Fruit fly (Drosophila melanogaster) whole organism, embryonic: ENCODE measurements around the gene Exo70.

Experiments
- Atf6 ChIP-seq: fragments of 200-800 bp; sonication (Bioruptor generic); IDR thresholded peaks from 2 replicates; pipeline ENCODE4 v1.3.6; 2022; ENCODE audit warnings: missing biosample characterization, missing genetic modification characterization
- Bgb ChIP-seq: fragments of 200-800 bp; sonication (Bioruptor generic); IDR thresholded peaks from 2 replicates; pipeline ENCODE4 v1.3.6; 2022; ENCODE audit warnings: missing biosample characterization, missing genetic modification characterization; ENCODE audit not compliant: partially characterized antibody
- CG10543 ChIP-seq: fragments of 200-800 bp; sonication (Bioruptor generic); optimal IDR thresholded peaks from 3 replicates; lab custom pipeline; 2017; ENCODE audit warnings: missing biosample characterization, mild to moderate bottlenecking, missing genetic modification characterization, moderate library complexity
- CG12155 ChIP-seq: fragments of 200-800 bp; sonication (Bioruptor generic); optimal IDR thresholded peaks from 3 replicates; lab custom pipeline; 2016; ENCODE audit warnings: missing biosample characterization, missing genetic modification characterization
- CG1233 ChIP-seq: fragments of 200-800 bp; sonication (Bioruptor generic); optimal IDR thresholded peaks from 4 replicates; lab custom pipeline; 2018; ENCODE audit warnings: missing biosample characterization, mild to moderate bottlenecking, missing genetic modification characterization
- CG13894 ChIP-seq: fragments of 200-800 bp; sonication (Bioruptor generic); optimal IDR thresholded peaks from 3 replicates; lab custom pipeline; 2018; ENCODE audit warnings: missing biosample characterization, mild to moderate bottlenecking, missing genetic modification characterization, moderate library complexity
- CG14965 ChIP-seq: fragments of 200-800 bp; sonication (Bioruptor generic); optimal IDR thresholded peaks from 2 replicates; lab custom pipeline; 2016; ENCODE audit warnings: missing biosample characterization, missing genetic modification characterization, borderline replicate concordance
- CG16813 ChIP-seq: fragments of 200-800 bp; sonication (Bioruptor generic); IDR thresholded peaks from 3 replicates; pipeline ENCODE4 v1.3.6; 2022; ENCODE audit warnings: missing biosample characterization, missing genetic modification characterization; ENCODE audit not compliant: partially characterized antibody
- CG17568 ChIP-seq: fragments of 200-800 bp; sonication (Bioruptor generic); optimal IDR thresholded peaks from 2 replicates; lab custom pipeline; 2018; ENCODE audit warnings: missing biosample characterization, mild to moderate bottlenecking, missing genetic modification characterization, moderate library complexity
- CG17802 ChIP-seq: fragments of 200-800 bp; sonication (Bioruptor generic); optimal IDR thresholded peaks from 2 replicates; lab custom pipeline; 2018; ENCODE audit warnings: missing biosample characterization, mild to moderate bottlenecking, missing genetic modification characterization, moderate library complexity
- CG3726 ChIP-seq: fragments of 200-800 bp; sonication (Bioruptor generic); IDR thresholded peaks from 3 replicates; pipeline ENCODE4, ENCODE4 v1.3.6; 2022; ENCODE audit warnings: missing biosample characterization, missing genetic modification characterization
- CG4730 ChIP-seq: fragments of 200-800 bp; sonication (Bioruptor generic); IDR thresholded peaks from 2 replicates; pipeline ENCODE4 v1.3.6; 2022; ENCODE audit warnings: missing biosample characterization, missing genetic modification characterization
- CG5180 ChIP-seq: fragments of 200-800 bp; sonication (Bioruptor generic); optimal IDR thresholded peaks from 3 replicates; lab custom pipeline; 2017; ENCODE audit warnings: missing biosample characterization, missing genetic modification characterization, mild to moderate bottlenecking, moderate library complexity, missing genetic modification reagents
- CG5953 ChIP-seq: fragments of 200-800 bp; sonication (Bioruptor generic); IDR thresholded peaks from 2 replicates; pipeline ENCODE4 v1.3.6; 2022; ENCODE audit warnings: missing biosample characterization, missing genetic modification characterization
- CG6689 ChIP-seq: fragments of 200-800 bp; sonication (Bioruptor generic); IDR thresholded peaks from 2 replicates; pipeline ENCODE4 v1.3.6; 2022; ENCODE audit warnings: missing biosample characterization, missing genetic modification characterization
- CG7372 ChIP-seq: fragments of 200-800 bp; sonication (Bioruptor generic); IDR thresholded peaks from 2 replicates; pipeline ENCODE4 v1.3.6; 2022; ENCODE audit warnings: missing biosample characterization, missing genetic modification characterization
- CG7786 ChIP-seq: fragments of 200-800 bp; sonication (Bioruptor generic); optimal IDR thresholded peaks from 2 replicates; lab custom pipeline; 2016; ENCODE audit warnings: missing biosample characterization, missing genetic modification characterization
- CG7963 ChIP-seq: fragments of 200-800 bp; sonication (Bioruptor generic); IDR thresholded peaks from 3 replicates; pipeline ENCODE4 v1.3.6; 2022; ENCODE audit warnings: missing biosample characterization, missing genetic modification characterization; ENCODE audit not compliant: partially characterized antibody
- CG7987 ChIP-seq: fragments of 200-800 bp; sonication (Bioruptor generic); optimal IDR thresholded peaks from 2 replicates; lab custom pipeline; 2018; ENCODE audit warnings: missing biosample characterization, mild to moderate bottlenecking, missing genetic modification characterization, moderate library complexity
- CG9437 ChIP-seq: fragments of 200-800 bp; sonication (Bioruptor generic); optimal IDR thresholded peaks from 2 replicates; lab custom pipeline; 2018; ENCODE audit warnings: missing biosample characterization, mild to moderate bottlenecking, missing genetic modification characterization
- CG9932 ChIP-seq: fragments of 200-800 bp; sonication (Bioruptor generic); IDR thresholded peaks from 2 replicates; pipeline ENCODE4 v1.3.6; 2022; ENCODE audit warnings: missing biosample characterization, missing genetic modification characterization
- Dek ChIP-seq: fragments of 200-800 bp; sonication (Bioruptor generic); optimal IDR thresholded peaks from 3 replicates; lab custom pipeline; 2019; ENCODE audit warnings: missing biosample characterization, mild to moderate bottlenecking, missing genetic modification characterization, moderate library complexity
- Dp ChIP-seq: fragments of 200-800 bp; sonication (Bioruptor generic); optimal IDR thresholded peaks from 2 replicates; lab custom pipeline; 2018; ENCODE audit warnings: missing biosample characterization, mild to moderate bottlenecking, missing genetic modification characterization, moderate library complexity
- E2f2 ChIP-seq: fragments of 200-800 bp; sonication (Bioruptor generic); IDR thresholded peaks from 2 replicates; pipeline ENCODE4 v1.3.6; 2022; ENCODE audit warnings: missing biosample characterization, missing genetic modification characterization
- Fer3 ChIP-seq: fragments of 200-800 bp; sonication (Bioruptor generic); optimal IDR thresholded peaks from 2 replicates; lab custom pipeline; 2018; ENCODE audit warnings: missing biosample characterization, mild to moderate bottlenecking, missing genetic modification characterization, moderate library complexity
- HLH54F ChIP-seq: fragments of 200-800 bp; sonication (Bioruptor generic); optimal IDR thresholded peaks from 3 replicates; lab custom pipeline; 2016; ENCODE audit warnings: missing biosample characterization, missing genetic modification characterization
- Hey ChIP-seq: fragments of 200-800 bp; sonication (Bioruptor generic); optimal IDR thresholded peaks from 3 replicates; lab custom pipeline; 2018; ENCODE audit warnings: missing biosample characterization, mild to moderate bottlenecking, missing genetic modification characterization
- Hr3 ChIP-seq: fragments of 200-800 bp; sonication (Bioruptor generic); optimal IDR thresholded peaks from 3 replicates; lab custom pipeline; 2016; ENCODE audit warnings: missing biosample characterization, missing genetic modification characterization
- Pdp1 ChIP-seq, 2 experiments: fragments of 200-800 bp; sonication (Bioruptor generic); optimal IDR thresholded peaks; 3 replicates each; lab custom pipeline; 2016; ENCODE audit warnings: missing biosample characterization in 2 of 2, missing genetic modification characterization in 2 of 2, mild to moderate bottlenecking in 1 of 2, moderate library complexity in 1 of 2
- Rx ChIP-seq: fragments of 200-800 bp; sonication (Bioruptor generic); IDR thresholded peaks from 2 replicates; pipeline ENCODE4 v1.3.6; 2022; ENCODE audit warnings: missing biosample characterization, missing genetic modification characterization
- Scr ChIP-seq: fragments of 200-800 bp; sonication (Bioruptor generic); IDR thresholded peaks from 2 replicates; pipeline ENCODE4 v1.3.6; 2022; ENCODE audit warnings: missing biosample characterization, missing genetic modification characterization; ENCODE audit not compliant: partially characterized antibody
- Side ChIP-seq: fragments of 200-800 bp; sonication (Bioruptor generic); optimal IDR thresholded peaks from 2 replicates; lab custom pipeline; 2016; ENCODE audit warnings: missing biosample characterization, missing genetic modification characterization
- Sin3A ChIP-seq: fragments of >200 bp; optimal IDR thresholded peaks from 2 replicates; lab custom pipeline; 2018
- Sox100B ChIP-seq: fragments of 200-800 bp; sonication (Bioruptor generic); optimal IDR thresholded peaks from 3 replicates; lab custom pipeline; 2018; ENCODE audit warnings: missing biosample characterization, mild to moderate bottlenecking, missing genetic modification characterization
- Tbp ChIP-seq: fragments of >200 bp; optimal IDR thresholded peaks from 2 replicates; lab custom pipeline; 2018; ENCODE audit warnings: missing biosample characterization, missing genetic modification characterization
- bsh ChIP-seq, 2 experiments: fragments of 200-800 bp; sonication (Bioruptor generic); optimal IDR thresholded peaks; 2 replicates each; lab custom pipeline; 2017 to 2018; ENCODE audit warnings: mild to moderate bottlenecking in 2 of 2, missing biosample characterization in 2 of 2, missing genetic modification characterization in 2 of 2, moderate library complexity in 1 of 2
- crol ChIP-seq: fragments of 200-800 bp; sonication (Bioruptor generic); IDR thresholded peaks from 2 replicates; pipeline ENCODE4 v1.3.6; 2022; ENCODE audit warnings: missing biosample characterization, missing genetic modification characterization
- crp ChIP-seq, 2 experiments: fragments of 200-800 bp; sonication (Bioruptor generic); optimal IDR thresholded peaks; 2 replicates in 1 of 2; 3 replicates in 1 of 2; lab custom pipeline; 2017; ENCODE audit warnings: missing biosample characterization in 2 of 2, missing genetic modification characterization in 2 of 2, mild to moderate bottlenecking in 1 of 2, moderate library complexity in 1 of 2
- dm ChIP-seq: fragments of 200-800 bp; sonication (Bioruptor generic); optimal IDR thresholded peaks from 3 replicates; lab custom pipeline; 2016; ENCODE audit warnings: missing biosample characterization, missing genetic modification characterization
- ftz-f1 ChIP-seq: fragments of 200-800 bp; sonication (Bioruptor generic); optimal IDR thresholded peaks from 2 replicates; lab custom pipeline; 2016; ENCODE audit warnings: missing biosample characterization, missing genetic modification characterization
- ham ChIP-seq: fragments of 200-800 bp; sonication (Bioruptor generic); IDR thresholded peaks from 2 replicates; pipeline ENCODE4 v1.3.6; 2022; ENCODE audit warnings: missing biosample characterization, missing genetic modification characterization
- oc ChIP-seq: fragments of 200-800 bp; sonication (Bioruptor generic); optimal IDR thresholded peaks from 2 replicates; lab custom pipeline; 2018; ENCODE audit warnings: missing biosample characterization, mild to moderate bottlenecking, missing genetic modification characterization, moderate library complexity
- odd ChIP-seq: fragments of 200-800 bp; sonication (Bioruptor generic); optimal IDR thresholded peaks from 2 replicates; lab custom pipeline; 2017; ENCODE audit warnings: missing biosample characterization, mild to moderate bottlenecking, missing genetic modification characterization
- pros ChIP-seq: fragments of 200-800 bp; sonication (Bioruptor generic); optimal IDR thresholded peaks from 3 replicates; lab custom pipeline; 2019; ENCODE audit warnings: missing biosample characterization, mild to moderate bottlenecking, missing genetic modification characterization, moderate library complexity
- ro ChIP-seq: fragments of 200-800 bp; sonication (Bioruptor generic); IDR thresholded peaks from 2 replicates; pipeline ENCODE4 v1.3.6; 2022; ENCODE audit warnings: missing biosample characterization, missing genetic modification characterization
- row ChIP-seq: fragments of 200-800 bp; sonication (Bioruptor generic); IDR thresholded peaks from 3 replicates; pipeline ENCODE4 v1.3.6; 2022; ENCODE audit warnings: missing biosample characterization, missing genetic modification characterization
- seq ChIP-seq: fragments of 200-800 bp; sonication (Bioruptor generic); IDR thresholded peaks from 2 replicates; pipeline ENCODE4 v1.3.6; 2022; ENCODE audit warnings: missing biosample characterization, missing genetic modification characterization
- tll ChIP-seq, 2 experiments: fragments of 200-800 bp in 1 of 2; fragments of >200 bp in 1 of 2; sonication (Bioruptor generic) in 1 of 2; optimal IDR thresholded peaks; 2 replicates each; lab custom pipeline; 2017 to 2019; ENCODE audit warnings: missing biosample characterization in 2 of 2, missing genetic modification characterization in 2 of 2, mild to moderate bottlenecking in 1 of 2, moderate library complexity in 1 of 2
- trem ChIP-seq: fragments of 200-800 bp; optimal IDR thresholded peaks from 3 replicates; lab custom pipeline; 2019; ENCODE audit warnings: missing biosample characterization, mild to moderate bottlenecking, missing genetic modification characterization, moderate library complexity
- vfl ChIP-seq: fragments of 200-800 bp; sonication (Bioruptor generic); optimal IDR thresholded peaks from 2 replicates; lab custom pipeline; 2016; ENCODE audit warnings: missing biosample characterization, missing genetic modification characterization
- zen2 ChIP-seq: fragments of 200-800 bp; sonication (Bioruptor generic); IDR thresholded peaks from 3 replicates; pipeline ENCODE4 v1.3.6; 2022; ENCODE audit warnings: missing biosample characterization, missing genetic modification characterization; ENCODE audit not compliant: partially characterized antibody

Gene Exo70

DNA sequence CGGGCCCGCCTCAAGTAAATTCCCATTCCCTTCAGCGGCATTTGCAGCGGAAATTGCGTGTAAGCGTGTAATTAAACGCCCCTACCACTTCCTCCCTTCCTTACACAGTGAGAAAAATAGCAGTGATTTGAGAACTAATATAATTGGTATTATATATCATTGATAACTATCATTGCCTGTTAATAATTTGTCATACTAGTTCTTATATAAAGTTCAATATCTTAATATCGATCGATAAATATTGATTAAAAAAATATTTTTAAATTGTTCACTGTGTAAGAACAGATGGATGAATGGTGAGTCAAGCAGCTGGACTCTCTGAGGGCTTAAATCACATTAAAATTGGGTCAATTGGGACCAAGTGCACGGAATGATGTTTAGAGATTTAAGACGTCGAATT lies 33.4 kb downstream of the Exo70 start (continued):
- TF ChIP-seq CG13894 (tag; lab: Kevin White, UChicago) = no peak
- TF ChIP-seq Atf6 (GFP tag; lab: Robert Waterston, UW) = no peak
- peak; percentile 63 for TF ChIP-seq CG6689 (GFP tag; lab: Robert Waterston, UW)
- no peak for TF ChIP-seq CG3726 (GFP tag; lab: Robert Waterston, UW)
- peak in 1 of 2 experiments; percentile 55 for TF ChIP-seq tll (GFP tag; optimal IDR thresholded peaks at IDR 0.05; lab: Kevin White, UChicago)
- TF ChIP-seq ro (GFP tag; lab: Robert Waterston, UW) = no peak
- no peak for TF ChIP-seq CG1233
- no peak for TF ChIP-seq crol (GFP tag; lab: Robert Waterston, UW)
- no peak for TF ChIP-seq pros (GFP tag; lab: Kevin White, UChicago)
- no peak for TF ChIP-seq zen2
- TF ChIP-seq CG7786 (GFP tag; lab: Kevin White, UChicago) = no peak
- peak; percentile 60 for TF ChIP-seq Fer3 (tag; lab: Kevin White, UChicago)
- TF ChIP-seq CG7987 = no peak
- TF ChIP-seq CG14965 (GFP tag; lab: Kevin White, UChicago) = no peak
- no peak for TF ChIP-seq CG7963 (GFP tag; lab: Robert Waterston, UW)
- TF ChIP-seq CG4730 (GFP tag; lab: Robert Waterston, UW) = peak; percentile 24; the same call in 1 of the 2 replicates
- peak in 1 of 2 experiments; percentile 8 for TF ChIP-seq bsh (GFP tag; optimal IDR thresholded peaks at IDR 0.05; lab: Kevin White, UChicago)
- TF ChIP-seq E2f2 (GFP tag; lab: Robert Waterston, UW) = peak; percentile 27; the same call in 1 of the 2 replicates
- no peak for TF ChIP-seq vfl (GFP tag; lab: Kevin White, UChicago)
- no peak for TF ChIP-seq Rx (GFP tag; lab: Robert Waterston, UW)
- no peak for TF ChIP-seq Tbp (GFP tag; lab: Kevin White, UChicago)
- TF ChIP-seq Scr (GFP tag; lab: Robert Waterston, UW) = no peak
- TF ChIP-seq Sox100B (GFP tag; lab: Kevin White, UChicago) = peak; percentile 34
- no peak for TF ChIP-seq Sin3A (lab: Kevin White, UChicago)
- no peak for TF ChIP-seq HLH54F (GFP tag; lab: Kevin White, UChicago)
- TF ChIP-seq CG7372 (GFP tag; lab: Robert Waterston, UW) = no peak
- TF ChIP-seq odd = no peak
- TF ChIP-seq Bgb (GFP tag; lab: Robert Waterston, UW) = no peak
- no peak for TF ChIP-seq ftz-f1
- TF ChIP-seq CG12155 (GFP tag; lab: Kevin White, UChicago) = no peak
- TF ChIP-seq oc (tag; lab: Kevin White, UChicago) = no peak
- TF ChIP-seq trem = peak; percentile 59
- TF ChIP-seq Pdp1 (GFP tag; optimal IDR thresholded peaks at IDR 0.05; lab: Kevin White, UChicago) = no peak
- TF ChIP-seq seq (GFP tag; lab: Robert Waterston, UW) = 0 out of 2 replicates have a peak, but pooled peaks have one; percentile 33
- no peak for TF ChIP-seq Side
- no peak for TF ChIP-seq CG16813 (GFP tag; lab: Robert Waterston, UW)
- TF ChIP-seq ham (GFP tag; lab: Robert Waterston, UW) = no peak
- TF ChIP-seq CG5180 (GFP tag; lab: Kevin White, UChicago) = peak; percentile 26
- peak; percentile 66 for TF ChIP-seq row (GFP tag; lab: Robert Waterston, UW)
- TF ChIP-seq CG17802 (tag; lab: Kevin White, UChicago) = no peak
- no peak for TF ChIP-seq CG9437 (GFP tag; lab: Kevin White, UChicago)
- no peak for TF ChIP-seq Hr3 (GFP tag; lab: Kevin White, UChicago)
- no peak for TF ChIP-seq Dek (tag; lab: Kevin White, UChicago)
- TF ChIP-seq CG17568 = no peak
- TF ChIP-seq crp (GFP tag; optimal IDR thresholded peaks at IDR 0.05; lab: Kevin White, UChicago) = no peak
- no peak for TF ChIP-seq dm (GFP tag; lab: Kevin White, UChicago)
- TF ChIP-seq CG5953 (GFP tag; lab: Robert Waterston, UW) = no peak
- no peak for TF ChIP-seq CG9932 (GFP tag; lab: Robert Waterston, UW)
- TF ChIP-seq CG10543 = no peak
- no peak for TF ChIP-seq Dp (GFP tag; lab: Kevin White, UChicago)
- no peak for TF ChIP-seq Hey (tag; lab: Kevin White, UChicago)
